Worm (Caenorhabditis elegans) whole organism, L3 larva: Measurements from ENCODE around the gene nape-2.

Experiments
- R02D3.7 ChIP-seq: fragments of 150-350 bp; optimal IDR thresholded peaks from 2 replicates; lab custom pipeline; 2014; ENCODE audit warnings: missing biosample characterization, missing genetic modification characterization
- ZK546.5 ChIP-seq: sonication (generic microtip); optimal IDR thresholded peaks from 2 replicates; lab custom pipeline; 2017; ENCODE audit warnings: missing biosample characterization, missing genetic modification characterization
- aly-2 ChIP-seq: fragments of 150-350 bp; optimal IDR thresholded peaks from 2 replicates; lab custom pipeline; 2014; ENCODE audit warnings: missing biosample characterization, missing genetic modification characterization
- ama-1 ChIP-seq: fragments of 150-350 bp; optimal IDR thresholded peaks from 2 replicates; lab custom pipeline; 2018
- ceh-16 ChIP-seq: sonication (generic microtip); optimal IDR thresholded peaks from 2 replicates; lab custom pipeline; 2017; ENCODE audit warnings: missing biosample characterization, missing genetic modification characterization
- ceh-28 ChIP-seq: fragments of 150-350 bp; optimal IDR thresholded peaks from 2 replicates; lab custom pipeline; 2014; ENCODE audit warnings: missing biosample characterization, missing genetic modification reagents, missing genetic modification characterization
- ceh-82 ChIP-seq: fragments of 150-350 bp; optimal IDR thresholded peaks from 2 replicates; lab custom pipeline; 2014; ENCODE audit warnings: missing biosample characterization, missing genetic modification characterization
- ceh-9 ChIP-seq: sonication (generic microtip); optimal IDR thresholded peaks from 2 replicates; lab custom pipeline; 2018; ENCODE audit warnings: missing biosample characterization, missing genetic modification characterization
- daf-12 ChIP-seq: fragments of 150-350 bp; optimal IDR thresholded peaks from 2 replicates; lab custom pipeline; 2014; ENCODE audit warnings: missing biosample characterization, missing genetic modification reagents, missing genetic modification characterization
- egl-27 ChIP-seq: sonication (generic microtip); optimal IDR thresholded peaks from 4 replicates; lab custom pipeline; 2017; ENCODE audit warnings: missing biosample characterization, missing genetic modification reagents, missing genetic modification characterization
- egl-5 ChIP-seq: fragments of 150-350 bp; optimal IDR thresholded peaks from 2 replicates; lab custom pipeline; 2017; ENCODE audit warnings: missing biosample characterization, missing genetic modification reagents, missing genetic modification characterization, inconsistent platforms
- elt-1 ChIP-seq: fragments of 150-350 bp; optimal IDR thresholded peaks from 2 replicates; lab custom pipeline; 2014; ENCODE audit warnings: missing biosample characterization, missing genetic modification characterization
- elt-2 ChIP-seq: sonication (generic microtip); optimal IDR thresholded peaks from 2 replicates; lab custom pipeline; 2016; ENCODE audit warnings: missing genetic modification reagents, mild to moderate bottlenecking, missing genetic modification characterization, missing compliant biosample characterization
- elt-3 ChIP-seq, 3 experiments: fragments of 150-350 bp in 1 of 3; sonication (generic microtip) in 2 of 3; optimal IDR thresholded peaks; 2 replicates in 2 of 3; 4 replicates in 1 of 3; lab custom pipeline; 2014 to 2017; ENCODE audit warnings: missing biosample characterization in 3 of 3, missing genetic modification characterization in 3 of 3
- eor-1 ChIP-seq, 2 experiments: fragments of 150-350 bp; optimal IDR thresholded peaks; 2 replicates each; lab custom pipeline; 2014 to 2018; ENCODE audit warnings: missing biosample characterization in 2 of 2, missing genetic modification characterization in 2 of 2
- fkh-10 ChIP-seq: sonication (generic microtip); optimal IDR thresholded peaks from 2 replicates; lab custom pipeline; 2017; ENCODE audit warnings: missing biosample characterization, missing genetic modification reagents, missing genetic modification characterization
- fkh-2 ChIP-seq: fragments of 150-350 bp; optimal IDR thresholded peaks from 2 replicates; lab custom pipeline; 2014; ENCODE audit warnings: missing biosample characterization, missing genetic modification reagents, missing genetic modification characterization
- fos-1 ChIP-seq: fragments of 150-350 bp; optimal IDR thresholded peaks from 2 replicates; lab custom pipeline; 2014; ENCODE audit warnings: missing biosample characterization, missing genetic modification characterization
- hmg-11 ChIP-seq: sonication (generic microtip); optimal IDR thresholded peaks from 2 replicates; lab custom pipeline; 2016; ENCODE audit warnings: missing genetic modification characterization, missing compliant biosample characterization
- jun-1 ChIP-seq: fragments of 150-350 bp; optimal IDR thresholded peaks from 2 replicates; lab custom pipeline; 2014; ENCODE audit warnings: missing biosample characterization, missing genetic modification reagents, missing genetic modification characterization
- lin-15B ChIP-seq: fragments of 150-350 bp; optimal IDR thresholded peaks from 2 replicates; lab custom pipeline; 2014; ENCODE audit warnings: missing biosample characterization, missing genetic modification characterization
- lin-39 ChIP-seq: fragments of 150-350 bp; optimal IDR thresholded peaks from 2 replicates; lab custom pipeline; 2018; ENCODE audit warnings: missing biosample characterization, missing genetic modification reagents, missing genetic modification characterization
- lsy-12 ChIP-seq: sonication (generic microtip); optimal IDR thresholded peaks from 2 replicates; lab custom pipeline; 2016; ENCODE audit warnings: mild to moderate bottlenecking, missing genetic modification characterization, missing compliant biosample characterization
- mdl-1 ChIP-seq: fragments of 150-350 bp; optimal IDR thresholded peaks from 2 replicates; lab custom pipeline; 2014; ENCODE audit warnings: missing biosample characterization, missing genetic modification characterization
- mml-1 ChIP-seq: fragments of 150-350 bp; sonication (generic microtip); optimal IDR thresholded peaks from 3 replicates; lab custom pipeline; 2014; ENCODE audit warnings: missing biosample characterization, missing genetic modification characterization
- nfya-1 ChIP-seq: sonication (generic microtip); optimal IDR thresholded peaks from 2 replicates; lab custom pipeline; 2017; ENCODE audit warnings: missing genetic modification characterization, mild to moderate bottlenecking, missing compliant biosample characterization, antibody characterized with exemption, moderate library complexity; ENCODE audit not compliant: insufficient read depth
- nhr-11 ChIP-seq: fragments of 150-350 bp; optimal IDR thresholded peaks from 2 replicates; lab custom pipeline; 2014; ENCODE audit warnings: missing biosample characterization, missing genetic modification characterization
- nhr-12 ChIP-seq: fragments of 150-350 bp; optimal IDR thresholded peaks from 2 replicates; lab custom pipeline; 2014; ENCODE audit warnings: missing biosample characterization, missing genetic modification characterization
- nhr-23 ChIP-seq: fragments of 150-350 bp; optimal IDR thresholded peaks from 2 replicates; lab custom pipeline; 2014; ENCODE audit warnings: missing biosample characterization, missing genetic modification reagents, missing genetic modification characterization
- nhr-237 ChIP-seq: fragments of 150-350 bp; optimal IDR thresholded peaks from 2 replicates; lab custom pipeline; 2014; ENCODE audit warnings: missing biosample characterization, missing genetic modification characterization
- nhr-25 ChIP-seq: sonication (generic microtip); optimal IDR thresholded peaks from 2 replicates; lab custom pipeline; 2017; ENCODE audit warnings: missing biosample characterization, missing genetic modification characterization
- nhr-28 ChIP-seq: fragments of 150-350 bp; optimal IDR thresholded peaks from 2 replicates; lab custom pipeline; 2014; ENCODE audit warnings: missing biosample characterization, missing genetic modification characterization
- nhr-43 ChIP-seq: sonication (generic microtip); optimal IDR thresholded peaks from 2 replicates; lab custom pipeline; 2016; ENCODE audit warnings: mild to moderate bottlenecking, missing genetic modification characterization, missing compliant biosample characterization; ENCODE audit not compliant: poor library complexity, severe bottlenecking
- nhr-67 ChIP-seq: fragments of 150-350 bp; optimal IDR thresholded peaks from 2 replicates; lab custom pipeline; 2014; ENCODE audit warnings: missing biosample characterization, missing genetic modification characterization
- nhr-76 ChIP-seq: fragments of 150-350 bp; sonication (generic microtip); optimal IDR thresholded peaks from 5 replicates; lab custom pipeline; 2014; ENCODE audit warnings: missing biosample characterization, missing genetic modification characterization
- nhr-77 ChIP-seq: fragments of 150-350 bp; optimal IDR thresholded peaks from 2 replicates; lab custom pipeline; 2014; ENCODE audit warnings: missing biosample characterization, missing genetic modification characterization
- pha-4 ChIP-seq: fragments of 150-350 bp; optimal IDR thresholded peaks from 2 replicates; lab custom pipeline; 2014; ENCODE audit warnings: missing biosample characterization, missing genetic modification reagents, missing genetic modification characterization
- pqm-1 ChIP-seq: fragments of 150-350 bp; optimal IDR thresholded peaks from 2 replicates; lab custom pipeline; 2017; ENCODE audit warnings: missing biosample characterization, missing genetic modification characterization, inconsistent platforms
- sea-2 ChIP-seq: fragments of 150-350 bp; sonication (generic microtip); optimal IDR thresholded peaks from 4 replicates; lab custom pipeline; 2014; ENCODE audit warnings: missing biosample characterization, missing genetic modification reagents, missing genetic modification characterization
- skn-1 ChIP-seq: fragments of 150-350 bp; optimal IDR thresholded peaks from 2 replicates; lab custom pipeline; 2014; ENCODE audit warnings: missing biosample characterization, missing genetic modification characterization
- snpc-4 ChIP-seq: fragments of 150-350 bp; optimal IDR thresholded peaks from 2 replicates; lab custom pipeline; 2014; ENCODE audit warnings: missing biosample characterization, missing genetic modification characterization
- tbx-2 ChIP-seq: sonication (generic microtip); optimal IDR thresholded peaks from 2 replicates; lab custom pipeline; 2016; ENCODE audit warnings: mild to moderate bottlenecking, missing genetic modification characterization, missing compliant biosample characterization
- unc-39 ChIP-seq: sonication (generic microtip); optimal IDR thresholded peaks from 4 replicates; lab custom pipeline; 2017; ENCODE audit warnings: missing biosample characterization, missing genetic modification characterization
- unc-62 ChIP-seq: fragments of 150-350 bp; sonication (generic microtip); optimal IDR thresholded peaks from 4 replicates; lab custom pipeline; 2014; ENCODE audit warnings: missing biosample characterization, missing genetic modification reagents, missing genetic modification characterization
- zag-1 ChIP-seq: fragments of 150-350 bp; optimal IDR thresholded peaks from 2 replicates; lab custom pipeline; 2014; ENCODE audit warnings: missing biosample characterization, missing genetic modification characterization
- ztf-11 ChIP-seq: fragments of 150-350 bp; optimal IDR thresholded peaks from 2 replicates; lab custom pipeline; 2014; ENCODE audit warnings: missing biosample characterization, missing genetic modification characterization
- ztf-4 ChIP-seq: fragments of 150-350 bp; optimal IDR thresholded peaks from 2 replicates; lab custom pipeline; 2014; ENCODE audit warnings: missing biosample characterization, missing genetic modification characterization

nape-2 gene

DNA sequence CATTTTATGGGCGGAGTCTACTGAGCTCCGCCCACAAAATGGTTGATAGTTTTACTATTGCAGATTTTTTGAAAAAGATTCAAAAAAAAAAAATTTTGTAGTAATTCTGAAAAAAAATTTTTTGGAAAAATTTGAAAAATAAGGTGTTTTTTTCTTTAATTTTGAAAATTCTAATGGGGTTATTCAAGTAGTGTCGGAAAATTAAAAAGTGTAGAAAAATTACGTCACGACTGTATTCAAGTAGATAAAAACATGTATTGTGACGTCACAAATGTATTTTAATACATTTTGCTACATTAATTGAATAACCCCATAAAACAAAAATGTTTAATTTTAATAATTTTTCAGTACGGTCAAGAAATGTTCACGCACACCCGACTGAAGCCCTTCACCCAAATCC is 5.4 kb downstream of the nape-2 start:
- no peak for TF ChIP-seq unc-62
- TF ChIP-seq lsy-12 (tag; lab: Kevin White, UChicago) = no peak
- no peak for TF ChIP-seq ceh-9 (tag; lab: Kevin White, UChicago)
- TF ChIP-seq zag-1 (tag; lab: Kevin White, UChicago) = no peak

DNA sequence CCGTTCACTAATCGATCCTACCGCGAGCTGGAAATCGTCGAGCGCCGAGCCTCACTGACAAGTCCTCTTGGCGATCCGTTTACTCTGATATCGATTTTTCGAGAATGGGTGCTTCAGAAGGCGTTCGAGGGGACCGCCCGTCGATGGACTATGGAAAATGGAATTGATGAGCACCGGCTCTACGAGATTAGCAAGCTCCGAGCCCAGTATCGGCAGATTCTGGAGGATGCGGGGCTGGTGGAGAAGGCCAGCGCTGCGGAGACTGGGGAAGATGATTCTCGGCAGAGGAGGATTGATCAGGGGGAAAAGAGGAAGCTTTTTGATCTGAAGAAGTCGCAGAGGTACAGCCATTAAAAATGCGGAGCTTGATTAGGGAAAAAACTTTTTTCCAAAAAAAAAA is 7.3 kb downstream of the nape-2 start:
- TF ChIP-seq mdl-1 (tag; lab: Kevin White, UChicago) = no peak
- TF ChIP-seq ZK546.5 (tag; lab: Kevin White, UChicago) = no peak
- no peak for TF ChIP-seq egl-5
- TF ChIP-seq ztf-4 (tag; lab: Kevin White, UChicago) = no peak
- TF ChIP-seq sea-2 (GFP tag; lab: Kevin White, UChicago) = no peak
- TF ChIP-seq zag-1 (tag; lab: Kevin White, UChicago) = no peak
- TF ChIP-seq elt-1 (tag; lab: Kevin White, UChicago) = no peak
- TF ChIP-seq unc-62 = no peak
- no peak for TF ChIP-seq eor-1 (tag; optimal IDR thresholded peaks at IDR 0.05; lab: Kevin White, UChicago)
- TF ChIP-seq ztf-11 (tag; lab: Kevin White, UChicago) = no peak

DNA sequence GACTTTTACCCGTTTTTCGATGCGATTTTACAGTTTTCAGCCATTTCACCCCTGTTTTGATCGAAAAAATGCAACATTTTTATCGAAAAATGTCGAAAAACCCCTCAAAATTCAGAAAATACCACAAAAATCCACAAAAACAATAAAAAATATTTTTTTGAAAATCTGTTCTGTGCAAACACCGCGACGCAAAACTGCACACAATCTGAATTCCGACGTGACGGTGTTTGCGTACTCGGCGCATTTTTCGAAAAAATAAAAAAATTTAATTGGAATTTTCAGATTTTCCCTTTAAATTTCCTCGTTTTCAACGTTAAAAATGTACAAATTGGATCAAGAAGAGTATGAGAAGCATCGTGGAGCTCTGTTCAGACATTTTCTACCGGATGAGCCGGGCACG is 12.9 kb downstream of the nape-2 start, which contains the start of gene smgl-2:
smgl-2 (plus strand) TSS at position 320 of the 400 bp plus-strand sequence.
- TF ChIP-seq elt-1 (tag; lab: Kevin White, UChicago) (no peak), ztf-11 (tag; lab: Kevin White, UChicago) (no peak), nhr-67 (tag; lab: Kevin White, UChicago) (no peak), elt-2 (tag; lab: Kevin White, UChicago) (peak; percentile 41), ceh-28 (tag; lab: Kevin White, UChicago) (peak; percentile 40), nhr-76 (no peak), pqm-1 (tag; lab: Kevin White, UChicago) (peak; percentile 50), elt-3 (tag; optimal IDR thresholded peaks at IDR 0.05; lab: Kevin White, UChicago) (no peak), hmg-11 (tag; lab: Kevin White, UChicago) (peak; percentile 52), fkh-2 (tag; lab: Kevin White, UChicago) (no peak), sea-2 (GFP tag; lab: Kevin White, UChicago) (no peak), eor-1 (tag; optimal IDR thresholded peaks at IDR 0.05; lab: Kevin White, UChicago) (peak in 1 of 2 experiments; percentile 40), nhr-23 (tag; lab: Kevin White, UChicago) (peak; percentile 65), ceh-82 (tag; lab: Kevin White, UChicago) (peak; percentile 27), daf-12 (no peak), ama-1 (no peak), jun-1 (tag; lab: Kevin White, UChicago) (no peak), ZK546.5 (tag; lab: Kevin White, UChicago) (no peak), pha-4 (tag; lab: Kevin White, UChicago) (peak; percentile 79), egl-27 (tag; lab: Kevin White, UChicago) (no peak), egl-5 (peak; percentile 80), nhr-237 (tag; lab: Kevin White, UChicago) (no peak), snpc-4 (peak; percentile 57), nfya-1 (tag; lab: Kevin White, UChicago) (peak; percentile 76), fkh-10 (GFP tag; lab: Kevin White, UChicago) (no peak), nhr-43 (no peak), nhr-25 (tag; lab: Kevin White, UChicago) (peak; percentile 42), ceh-9 (tag; lab: Kevin White, UChicago) (no peak), zag-1 (tag; lab: Kevin White, UChicago) (no peak), nhr-12 (tag; lab: Kevin White, UChicago) (no peak), lin-15B (tag; lab: Kevin White, UChicago) (peak; percentile 81), R02D3.7 (tag; lab: Kevin White, UChicago) (peak; percentile 44), fos-1 (no peak), unc-39 (tag; lab: Kevin White, UChicago) (no peak), aly-2 (tag; lab: Kevin White, UChicago) (no peak), lin-39 (tag; lab: Kevin White, UChicago) (no peak), mdl-1 (tag; lab: Kevin White, UChicago) (no peak), unc-62 (no peak), skn-1 (tag; lab: Kevin White, UChicago) (no peak), lsy-12 (tag; lab: Kevin White, UChicago) (no peak), mml-1 (no peak), nhr-11 (tag; lab: Kevin White, UChicago) (no peak), ztf-4 (tag; lab: Kevin White, UChicago) (no peak), nhr-77 (tag; lab: Kevin White, UChicago) (no peak), tbx-2 (tag; lab: Kevin White, UChicago) (no peak), ceh-16 (tag; lab: Kevin White, UChicago) (no peak), nhr-28 (no peak)
